Worm (Caenorhabditis elegans) whole organism, L2 larva: Measurements from ENCODE around the gene F56F11.4.

Source experiments
- C34F6.9 ChIP-seq: fragments of 150-350 bp; optimal IDR thresholded peaks from 2 replicates; lab custom pipeline; 2014; ENCODE audit warnings: missing biosample characterization, missing genetic modification characterization
- F13H6.1 ChIP-seq: sonication (generic microtip); optimal IDR thresholded peaks from 2 replicates; lab custom pipeline; 2016; ENCODE audit warnings: missing genetic modification characterization, missing compliant biosample characterization
- R02D3.7 ChIP-seq: fragments of 150-350 bp; optimal IDR thresholded peaks from 2 replicates; lab custom pipeline; 2014; ENCODE audit warnings: missing biosample characterization, missing genetic modification characterization
- Y55F3AM.14 ChIP-seq: fragments of 200-800 bp; sonication (Bioruptor generic); optimal IDR thresholded peaks from 2 replicates; lab custom pipeline; 2018; ENCODE audit warnings: mild to moderate bottlenecking, missing genetic modification characterization, missing compliant biosample characterization
- ZK546.5 ChIP-seq: sonication (generic microtip); optimal IDR thresholded peaks from 2 replicates; lab custom pipeline; 2017; ENCODE audit warnings: missing biosample characterization, missing genetic modification characterization
- alr-1 ChIP-seq: fragments of 150-350 bp; optimal IDR thresholded peaks from 2 replicates; lab custom pipeline; 2014; ENCODE audit warnings: missing biosample characterization, missing genetic modification characterization
- aly-2 ChIP-seq: fragments of 150-350 bp; optimal IDR thresholded peaks from 2 replicates; lab custom pipeline; 2014; ENCODE audit warnings: missing biosample characterization, missing genetic modification characterization
- ama-1 ChIP-seq: fragments of 150-350 bp; optimal IDR thresholded peaks from 2 replicates; lab custom pipeline; 2018; ENCODE audit warnings: inconsistent platforms
- blmp-1 ChIP-seq: sonication (generic microtip); optimal IDR thresholded peaks from 2 replicates; lab custom pipeline; 2017; ENCODE audit warnings: missing genetic modification characterization, mild to moderate bottlenecking, missing compliant biosample characterization, antibody characterized with exemption, moderate library complexity; ENCODE audit not compliant: insufficient read depth
- ceh-16 ChIP-seq: fragments of 150-350 bp; optimal IDR thresholded peaks from 2 replicates; lab custom pipeline; 2014; ENCODE audit warnings: missing biosample characterization, missing genetic modification characterization
- ceh-82 ChIP-seq: fragments of 150-350 bp; optimal IDR thresholded peaks from 2 replicates; lab custom pipeline; 2014; ENCODE audit warnings: missing biosample characterization, missing genetic modification characterization
- crh-2 ChIP-seq: sonication (generic microtip); optimal IDR thresholded peaks from 2 replicates; lab custom pipeline; 2017; ENCODE audit warnings: missing biosample characterization, missing genetic modification characterization
- dmd-4 ChIP-seq: sonication (generic microtip); optimal IDR thresholded peaks from 2 replicates; lab custom pipeline; 2017; ENCODE audit warnings: missing biosample characterization, missing genetic modification characterization
- egl-27 ChIP-seq: sonication (generic microtip); optimal IDR thresholded peaks from 3 replicates; lab custom pipeline; 2017; ENCODE audit warnings: missing biosample characterization, missing genetic modification reagents, missing genetic modification characterization
- elt-1 ChIP-seq: fragments of 150-350 bp; optimal IDR thresholded peaks from 2 replicates; lab custom pipeline; 2014; ENCODE audit warnings: missing biosample characterization, missing genetic modification characterization
- elt-3 ChIP-seq: sonication (generic microtip); optimal IDR thresholded peaks from 2 replicates; lab custom pipeline; 2017; ENCODE audit warnings: missing biosample characterization, missing genetic modification characterization
- fos-1 ChIP-seq: fragments of 150-350 bp; optimal IDR thresholded peaks from 2 replicates; lab custom pipeline; 2014; ENCODE audit warnings: missing biosample characterization, missing genetic modification characterization
- gmeb-1 ChIP-seq: fragments of 150-350 bp; optimal IDR thresholded peaks from 2 replicates; lab custom pipeline; 2014; ENCODE audit warnings: missing biosample characterization, missing genetic modification characterization
- lin-11 ChIP-seq: fragments of 150-350 bp; sonication (generic microtip); optimal IDR thresholded peaks from 2 replicates; lab custom pipeline; 2014; ENCODE audit warnings: missing biosample characterization, missing genetic modification characterization, inconsistent platforms, mixed read lengths
- lin-13 ChIP-seq: fragments of 150-350 bp; optimal IDR thresholded peaks from 2 replicates; lab custom pipeline; 2014; ENCODE audit warnings: missing biosample characterization, missing genetic modification reagents, missing genetic modification characterization
- lin-39 ChIP-seq: fragments of 150-350 bp; optimal IDR thresholded peaks from 2 replicates; lab custom pipeline; 2014; ENCODE audit warnings: missing biosample characterization, missing genetic modification reagents, missing genetic modification characterization
- lsy-2 ChIP-seq, 2 experiments: fragments of 150-350 bp in 1 of 2; sonication (generic microtip) in 1 of 2; optimal IDR thresholded peaks; 2 replicates each; lab custom pipeline; 2014 to 2017; ENCODE audit warnings: missing biosample characterization in 2 of 2, missing genetic modification characterization in 2 of 2
- mab-5 ChIP-seq: fragments of 150-350 bp; optimal IDR thresholded peaks from 2 replicates; lab custom pipeline; 2014; ENCODE audit warnings: missing biosample characterization, missing genetic modification characterization
- mbf-1 ChIP-seq: sonication (generic microtip); optimal IDR thresholded peaks from 2 replicates; lab custom pipeline; 2017; ENCODE audit warnings: missing biosample characterization, missing genetic modification characterization
- mdl-1 ChIP-seq, 2 experiments: fragments of 150-350 bp in 1 of 2; sonication (generic microtip) in 1 of 2; optimal IDR thresholded peaks; 2 replicates each; lab custom pipeline; 2017; ENCODE audit warnings: missing biosample characterization in 2 of 2, missing genetic modification characterization in 2 of 2
- nhr-10 ChIP-seq: sonication (generic microtip); optimal IDR thresholded peaks from 2 replicates; lab custom pipeline; 2017; ENCODE audit warnings: missing biosample characterization, missing genetic modification characterization
- nhr-11 ChIP-seq: fragments of 150-350 bp; optimal IDR thresholded peaks from 2 replicates; lab custom pipeline; 2014; ENCODE audit warnings: missing biosample characterization, missing genetic modification characterization
- nhr-12 ChIP-seq: fragments of 150-350 bp; optimal IDR thresholded peaks from 2 replicates; lab custom pipeline; 2014; ENCODE audit warnings: missing biosample characterization, missing genetic modification characterization
- nhr-129 ChIP-seq: fragments of 150-350 bp; optimal IDR thresholded peaks from 2 replicates; lab custom pipeline; 2014; ENCODE audit warnings: missing biosample characterization, missing genetic modification characterization
- nhr-21 ChIP-seq: fragments of 150-350 bp; optimal IDR thresholded peaks from 2 replicates; lab custom pipeline; 2014; ENCODE audit warnings: missing biosample characterization, missing genetic modification characterization
- nhr-23 ChIP-seq: fragments of 150-350 bp; optimal IDR thresholded peaks from 2 replicates; lab custom pipeline; 2014; ENCODE audit warnings: missing biosample characterization, missing genetic modification reagents, missing genetic modification characterization
- nhr-237 ChIP-seq: fragments of 150-350 bp; optimal IDR thresholded peaks from 2 replicates; lab custom pipeline; 2014; ENCODE audit warnings: missing biosample characterization, missing genetic modification characterization
- nhr-25 ChIP-seq: fragments of 150-350 bp; sonication (generic microtip); optimal IDR thresholded peaks from 3 replicates; lab custom pipeline; 2014; ENCODE audit warnings: missing biosample characterization, missing genetic modification characterization
- nhr-6 ChIP-seq: fragments of 150-350 bp; optimal IDR thresholded peaks from 2 replicates; lab custom pipeline; 2014; ENCODE audit warnings: missing biosample characterization, missing genetic modification characterization
- nhr-77 ChIP-seq: fragments of 150-350 bp; optimal IDR thresholded peaks from 2 replicates; lab custom pipeline; 2014; ENCODE audit warnings: missing biosample characterization, missing genetic modification characterization
- peb-1 ChIP-seq: fragments of 150-350 bp; optimal IDR thresholded peaks from 2 replicates; lab custom pipeline; 2014; ENCODE audit warnings: missing biosample characterization, missing genetic modification characterization
- sem-4 ChIP-seq: fragments of 150-350 bp; optimal IDR thresholded peaks from 2 replicates; lab custom pipeline; 2014; ENCODE audit warnings: missing biosample characterization, missing genetic modification reagents, missing genetic modification characterization
- skn-1 ChIP-seq: sonication (generic microtip); optimal IDR thresholded peaks from 2 replicates; lab custom pipeline; 2017; ENCODE audit warnings: missing biosample characterization, missing genetic modification characterization
- sma-3 ChIP-seq: sonication (generic microtip); optimal IDR thresholded peaks from 2 replicates; lab custom pipeline; 2016; ENCODE audit warnings: missing genetic modification reagents, missing genetic modification characterization, missing compliant biosample characterization
- sma-9 ChIP-seq, 2 experiments: fragments of 150-350 bp in 1 of 2; sonication (generic microtip) in 1 of 2; optimal IDR thresholded peaks; 2 replicates each; lab custom pipeline; 2014 to 2016; ENCODE audit warnings: missing genetic modification characterization in 2 of 2, mild to moderate bottlenecking in 1 of 2, missing biosample characterization in 1 of 2, missing compliant biosample characterization in 1 of 2, missing genetic modification reagents in 1 of 2, moderate library complexity in 1 of 2
- snpc-4 ChIP-seq: fragments of 150-350 bp; optimal IDR thresholded peaks from 2 replicates; lab custom pipeline; 2014; ENCODE audit warnings: missing biosample characterization, missing genetic modification characterization
- unc-39 ChIP-seq: fragments of 150-350 bp; optimal IDR thresholded peaks from 2 replicates; lab custom pipeline; 2014; ENCODE audit warnings: missing biosample characterization, missing genetic modification characterization
- unc-55 ChIP-seq: fragments of 150-350 bp; sonication (generic microtip); optimal IDR thresholded peaks from 3 replicates; lab custom pipeline; 2014; ENCODE audit warnings: missing biosample characterization, missing genetic modification reagents, missing genetic modification characterization
- unc-62 ChIP-seq: fragments of 150-350 bp; optimal IDR thresholded peaks from 2 replicates; lab custom pipeline; 2014; ENCODE audit warnings: missing biosample characterization, missing genetic modification reagents, missing genetic modification characterization
- zag-1 ChIP-seq: fragments of 150-350 bp; optimal IDR thresholded peaks from 2 replicates; lab custom pipeline; 2014; ENCODE audit warnings: missing biosample characterization, missing genetic modification characterization
- ztf-1 ChIP-seq: fragments of 200-800 bp; sonication (Bioruptor generic); conservative IDR thresholded peaks from 2 replicates; pipeline ENCODE4 v1.3.6; 2022; ENCODE audit warnings: missing genetic modification characterization, missing compliant biosample characterization
- ztf-11 ChIP-seq: sonication (generic microtip); optimal IDR thresholded peaks from 2 replicates; lab custom pipeline; 2017; ENCODE audit warnings: missing biosample characterization, missing genetic modification characterization
- ztf-4 ChIP-seq: fragments of 150-350 bp; optimal IDR thresholded peaks from 2 replicates; lab custom pipeline; 2014; ENCODE audit warnings: missing biosample characterization, missing genetic modification characterization

Gene F56F11.4

DNA sequence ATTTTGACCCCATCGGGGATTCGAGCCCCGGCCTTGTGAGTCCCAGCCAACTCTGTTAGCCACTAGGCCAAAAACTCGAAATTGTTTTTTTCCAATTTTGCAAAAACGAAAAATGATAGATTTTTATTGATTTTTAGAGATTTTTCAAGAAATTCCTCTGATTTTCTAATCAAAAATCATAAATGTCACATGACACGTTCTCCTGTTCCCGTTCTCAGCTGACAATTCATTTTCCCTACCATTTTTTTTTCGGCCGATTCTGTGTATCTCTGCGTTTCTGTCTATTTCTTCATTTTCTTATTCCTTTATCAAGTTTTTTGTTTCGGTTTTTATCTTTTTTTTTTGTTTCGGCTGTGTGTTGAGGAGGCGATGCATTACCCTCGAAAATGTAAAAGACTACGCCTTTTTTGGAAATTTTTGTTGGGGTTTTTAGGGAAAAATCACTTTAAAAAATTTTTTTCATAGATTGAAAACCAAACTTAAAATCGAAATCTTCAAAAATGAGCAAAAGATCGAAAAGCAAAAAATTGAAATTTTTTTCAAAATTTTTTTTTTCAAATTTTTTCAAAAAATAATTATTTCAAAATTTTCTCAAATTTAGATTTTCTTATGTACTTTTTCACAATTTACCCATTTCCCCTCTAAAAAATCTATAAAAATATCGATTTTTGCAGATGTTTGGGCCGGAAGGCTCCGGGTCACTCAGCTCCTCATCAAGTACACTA, 18.3 kb downstream of the F56F11.4 start, which contains the start of gene klf-1 (continued):
- TF ChIP-seq snpc-4 (tag; lab: Kevin White, UChicago), result no peak
- TF ChIP-seq nhr-25 (tag; lab: Kevin White, UChicago), result peak; percentile 59
- no peak for TF ChIP-seq nhr-23 (tag; lab: Kevin White, UChicago)
- no peak for TF ChIP-seq ama-1

DNA sequence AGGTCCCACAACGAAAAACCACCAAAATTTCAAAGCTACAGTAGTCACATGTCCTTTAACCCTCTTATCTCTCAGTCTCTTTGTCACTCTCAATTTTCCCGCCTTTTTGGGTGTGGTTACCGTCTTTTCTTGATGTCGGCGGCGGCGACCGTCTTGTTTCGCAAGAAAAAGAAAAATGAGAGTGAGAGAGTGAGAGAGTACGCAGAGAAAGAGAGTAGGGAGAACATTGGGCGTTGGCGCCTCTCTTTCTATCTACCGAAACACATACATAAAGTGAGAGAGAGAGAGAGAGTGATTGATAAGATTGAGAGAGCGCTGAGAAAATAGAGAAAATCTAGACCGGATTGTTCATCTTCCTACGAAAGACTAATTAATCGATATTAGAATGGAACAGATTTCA, 19.9 kb downstream of the F56F11.4 start:
- TF ChIP-seq nhr-21 (tag; lab: Kevin White, UChicago) (peak; percentile 88), unc-55 (GFP tag; lab: Kevin White, UChicago) (no peak), skn-1 (tag; lab: Kevin White, UChicago) (no peak), Y55F3AM.14 (GFP tag; lab: Kevin White, UChicago) (peak; percentile 15), ztf-4 (tag; lab: Kevin White, UChicago) (peak; percentile 36), snpc-4 (tag; lab: Kevin White, UChicago) (peak; percentile 16), lin-39 (tag; lab: Kevin White, UChicago) (no peak), nhr-25 (tag; lab: Kevin White, UChicago) (peak; percentile 95), nhr-129 (peak; percentile 49), ztf-11 (tag; lab: Kevin White, UChicago) (no peak), nhr-23 (tag; lab: Kevin White, UChicago) (no peak), egl-27 (peak; percentile 64), ama-1 (no peak), ceh-16 (peak; percentile 2), elt-1 (no peak), zag-1 (tag; lab: Kevin White, UChicago) (no peak), mdl-1 (tag; optimal IDR thresholded peaks at IDR 0.05; lab: Kevin White, UChicago) (peak in 1 of 2 experiments; percentile 63), blmp-1 (tag; lab: Kevin White, UChicago) (peak; percentile 92), gmeb-1 (tag; lab: Kevin White, UChicago) (peak; percentile 60), fos-1 (peak; percentile 88), alr-1 (tag; lab: Kevin White, UChicago) (no peak), nhr-10 (tag; lab: Kevin White, UChicago) (no peak), nhr-11 (tag; lab: Kevin White, UChicago) (no peak), mab-5 (tag; lab: Kevin White, UChicago) (no peak), nhr-12 (tag; lab: Kevin White, UChicago) (no peak), R02D3.7 (no peak), lin-11 (no peak), ceh-82 (no peak), nhr-6 (peak; percentile 16), lsy-2 (tag; optimal IDR thresholded peaks at IDR 0.05; lab: Kevin White, UChicago) (peak; percentile 10 to 68), sem-4 (tag; lab: Kevin White, UChicago) (peak; percentile 29), nhr-77 (tag; lab: Kevin White, UChicago) (no peak), lin-13 (GFP tag; lab: Kevin White, UChicago) (peak; percentile 63), aly-2 (tag; lab: Kevin White, UChicago) (no peak), mbf-1 (no peak), crh-2 (peak; percentile 80), peb-1 (tag; lab: Kevin White, UChicago) (no peak), sma-9 (GFP tag; optimal IDR thresholded peaks at IDR 0.05; lab: Kevin White, UChicago) (peak; percentile 92), sma-9 (tag; optimal IDR thresholded peaks at IDR 0.05; lab: Kevin White, UChicago) (no peak), unc-62 (GFP tag; lab: Kevin White, UChicago) (no peak), C34F6.9 (tag; lab: Kevin White, UChicago) (peak; percentile 28), dmd-4 (tag; lab: Kevin White, UChicago) (no peak), ztf-1 (no peak), unc-39 (tag; lab: Kevin White, UChicago) (no peak), F13H6.1 (peak; percentile 70), nhr-237 (no peak), sma-3 (GFP tag; lab: Kevin White, UChicago) (peak; percentile 96), elt-3 (tag; lab: Kevin White, UChicago) (no peak), ZK546.5 (tag; lab: Kevin White, UChicago) (no peak)
- TF ChIP-seq, all 48 proteins: peak for 21
